Worm (Caenorhabditis elegans): ENCODE data around the gene C50C3.5.

- TF ChIP-seq unc-62 (GFP tag; optimal IDR thresholded peaks at IDR 0.05), result no peak
- TF ChIP-seq snpc-4 (tag; optimal IDR thresholded peaks at IDR 0.05), result no peak
- no peak for TF ChIP-seq ztf-11 (tag; optimal IDR thresholded peaks at IDR 0.05)
- no peak for TF ChIP-seq zag-1 (tag; optimal IDR thresholded peaks at IDR 0.05)
- no peak for TF ChIP-seq mdl-1 (tag; optimal IDR thresholded peaks at IDR 0.05)
- TF ChIP-seq ama-1 (optimal IDR thresholded peaks at IDR 0.05), result no peak
- TF ChIP-seq ztf-4 (tag; optimal IDR thresholded peaks at IDR 0.05), result no peak
- peak; percentile 62 for TF ChIP-seq pha-4 (tag; optimal IDR thresholded peaks at IDR 0.05)
- no peak for TF ChIP-seq ZK546.5 (tag; optimal IDR thresholded peaks at IDR 0.05)
- TF ChIP-seq sea-2 (GFP tag; optimal IDR thresholded peaks at IDR 0.05), result no peak
- TF ChIP-seq elt-1 (tag; optimal IDR thresholded peaks at IDR 0.05), result no peak
- TF ChIP-seq nhr-76 (tag; optimal IDR thresholded peaks at IDR 0.05), result no peak
- TF ChIP-seq fos-1 (tag; optimal IDR thresholded peaks at IDR 0.05), result no peak
Measured at ce11 chrIII:8158140-8158786, 20.8 kb upstream of the C50C3.5 start, which contains the start of gene atg-13.

Data from whole organism, L3 larva.